Worm (Caenorhabditis elegans) whole organism, L4 larva: ENCODE measurements around the gene tsp-13.
"Not testable (repeated sequence)": the region's sequence is repeated elsewhere in the genome, so short reads cannot be mapped to it uniquely, and the experiment has no call there.

Source experiments
- F44E2.7 ChIP-seq: fragments of 200-800 bp; sonication (Bioruptor generic); IDR thresholded peaks from 2 replicates; pipeline ENCODE4 v2.1.2; 2022; ENCODE audit warnings: missing genetic modification characterization, missing compliant biosample characterization
- Y75B8A.6 ChIP-seq: fragments of 200-800 bp; sonication (Bioruptor generic); IDR thresholded peaks from 2 replicates; pipeline ENCODE4 v1.3.6; 2022; ENCODE audit warnings: missing genetic modification reagents, missing genetic modification characterization, missing compliant biosample characterization
- ama-1 ChIP-seq: fragments of 150-350 bp; optimal IDR thresholded peaks from 2 replicates; lab custom pipeline; 2014; ENCODE audit warnings: inconsistent platforms, mixed read lengths
- dpl-1 ChIP-seq: fragments of 150-350 bp; optimal IDR thresholded peaks from 2 replicates; lab custom pipeline; 2014; ENCODE audit warnings: missing biosample characterization, missing genetic modification reagents, missing genetic modification characterization
- hlh-30 ChIP-seq: sonication (generic microtip); optimal IDR thresholded peaks from 2 replicates; lab custom pipeline; 2017; ENCODE audit warnings: antibody characterized with exemption, mild to moderate bottlenecking, missing genetic modification characterization, missing compliant biosample characterization; ENCODE audit not compliant: insufficient read depth
- mep-1 ChIP-seq: fragments of 150-350 bp; sonication (generic microtip); optimal IDR thresholded peaks from 3 replicates; lab custom pipeline; 2014; ENCODE audit warnings: missing biosample characterization, missing genetic modification characterization
- nhr-111 ChIP-seq: fragments of 200-800 bp; sonication (Bioruptor generic); optimal IDR thresholded peaks from 2 replicates; lab custom pipeline; 2018; ENCODE audit warnings: mild to moderate bottlenecking, missing genetic modification characterization, missing compliant biosample characterization
- nhr-77 ChIP-seq: fragments of 150-350 bp; optimal IDR thresholded peaks from 2 replicates; lab custom pipeline; 2014; ENCODE audit warnings: missing biosample characterization, missing genetic modification characterization
- saeg-2 ChIP-seq: fragments of 200-800 bp; sonication (Bioruptor generic); IDR thresholded peaks from 2 replicates; pipeline ENCODE4 v1.3.6; 2022; ENCODE audit warnings: missing genetic modification reagents, missing genetic modification characterization, missing compliant biosample characterization
- snpc-4 ChIP-seq: fragments of 150-350 bp; optimal IDR thresholded peaks from 2 replicates; lab custom pipeline; 2014; ENCODE audit warnings: missing biosample characterization, missing genetic modification characterization
- unc-39 ChIP-seq: sonication (generic microtip); optimal IDR thresholded peaks from 2 replicates; lab custom pipeline; 2017; ENCODE audit warnings: missing biosample characterization, missing genetic modification characterization
- zip-11 ChIP-seq: fragments of 200-800 bp; sonication (Bioruptor generic); IDR thresholded peaks from 2 replicates; pipeline ENCODE4 v1.3.6; 2022; ENCODE audit warnings: missing genetic modification characterization, missing compliant biosample characterization
- ztf-11 ChIP-seq: fragments of 150-350 bp; optimal IDR thresholded peaks from 2 replicates; lab custom pipeline; 2014; ENCODE audit warnings: missing biosample characterization, missing genetic modification characterization

- TF ChIP-seq F44E2.7 (GFP tag; lab: Robert Waterston, UW); nhr-77 (tag; lab: Kevin White, UChicago); snpc-4 (tag; lab: Kevin White, UChicago); saeg-2 (GFP tag; lab: Robert Waterston, UW); nhr-111 (GFP tag; lab: Kevin White, UChicago); unc-39 (tag; lab: Kevin White, UChicago); mep-1 (tag; lab: Kevin White, UChicago); ztf-11 (tag; lab: Kevin White, UChicago); Y75B8A.6 (GFP tag; lab: Robert Waterston, UW); dpl-1 (GFP tag; lab: Kevin White, UChicago); zip-11 (GFP tag; lab: Robert Waterston, UW); hlh-30 (tag; lab: Kevin White, UChicago); ama-1: not testable (repeated sequence)
Measured at ce11 chrV:19112590-19112989, 41.3 kb upstream of the tsp-13 start.
